Worm (Caenorhabditis elegans) whole organism, late embryonic: ENCODE data around the gene B0222.11.

Experiments
- C08G9.2 ChIP-seq: sonication (generic microtip); optimal IDR thresholded peaks from 2 replicates; lab custom pipeline; 2016; ENCODE audit warnings: mild to moderate bottlenecking, missing genetic modification characterization, moderate library complexity, missing compliant biosample characterization
- C38D4.7 ChIP-seq: fragments of 200-800 bp; sonication (Bioruptor generic); optimal IDR thresholded peaks from 2 replicates; lab custom pipeline; 2018; ENCODE audit warnings: mild to moderate bottlenecking, missing genetic modification characterization, moderate library complexity, missing compliant biosample characterization
- K02D7.2 ChIP-seq: sonication (generic microtip); optimal IDR thresholded peaks from 2 replicates; lab custom pipeline; 2017; ENCODE audit warnings: mild to moderate bottlenecking, missing genetic modification characterization, missing compliant biosample characterization
- T23F11.4 ChIP-seq: fragments of 200-800 bp; sonication (Bioruptor generic); optimal IDR thresholded peaks from 2 replicates; lab custom pipeline; 2018; ENCODE audit warnings: mild to moderate bottlenecking, missing genetic modification characterization, missing compliant biosample characterization
- ahr-1 ChIP-seq: sonication (generic microtip); optimal IDR thresholded peaks from 2 replicates; lab custom pipeline; 2016; ENCODE audit warnings: missing genetic modification characterization, missing compliant biosample characterization
- ceh-18 ChIP-seq: sonication (generic microtip); optimal IDR thresholded peaks from 2 replicates; lab custom pipeline; 2016; ENCODE audit warnings: missing genetic modification characterization, missing compliant biosample characterization
- ceh-22 ChIP-seq: sonication (generic microtip); optimal IDR thresholded peaks from 2 replicates; lab custom pipeline; 2017; ENCODE audit warnings: missing biosample characterization, missing genetic modification characterization
- ceh-45 ChIP-seq: fragments of 200-800 bp; sonication (Bioruptor generic); IDR thresholded peaks from 2 replicates; pipeline ENCODE4 v1.3.6; 2022; ENCODE audit warnings: missing genetic modification reagents, missing genetic modification characterization, missing compliant biosample characterization
- ceh-48 ChIP-seq: sonication (generic microtip); optimal IDR thresholded peaks from 2 replicates; lab custom pipeline; 2016; ENCODE audit warnings: missing genetic modification characterization, inconsistent platforms, missing compliant biosample characterization
- ceh-6 ChIP-seq: fragments of 200-800 bp; sonication (Bioruptor generic); optimal IDR thresholded peaks from 2 replicates; lab custom pipeline; 2018; ENCODE audit warnings: mild to moderate bottlenecking, missing genetic modification characterization, missing compliant biosample characterization
- ceh-9 ChIP-seq: sonication (generic microtip); optimal IDR thresholded peaks from 2 replicates; lab custom pipeline; 2016; ENCODE audit warnings: mild to moderate bottlenecking, missing genetic modification characterization, inconsistent platforms, missing compliant biosample characterization
- dmd-4 ChIP-seq: sonication (generic microtip); optimal IDR thresholded peaks from 2 replicates; lab custom pipeline; 2016; ENCODE audit warnings: borderline replicate concordance, missing genetic modification characterization, missing compliant biosample characterization
- elt-2 ChIP-seq: sonication (generic microtip); optimal IDR thresholded peaks from 2 replicates; lab custom pipeline; 2016; ENCODE audit warnings: missing genetic modification reagents, missing genetic modification characterization, missing compliant biosample characterization
- elt-4 ChIP-seq: sonication (generic microtip); optimal IDR thresholded peaks from 2 replicates; lab custom pipeline; 2016; ENCODE audit warnings: missing genetic modification characterization, missing compliant biosample characterization
- ets-4 ChIP-seq: sonication (generic microtip); optimal IDR thresholded peaks from 2 replicates; lab custom pipeline; 2016; ENCODE audit warnings: missing genetic modification characterization, missing compliant biosample characterization
- eyg-1 ChIP-seq: sonication (generic microtip); optimal IDR thresholded peaks from 2 replicates; lab custom pipeline; 2016; ENCODE audit warnings: missing genotype, missing genetic modification characterization, missing compliant biosample characterization
- gmeb-2 ChIP-seq: sonication (generic microtip); optimal IDR thresholded peaks from 2 replicates; lab custom pipeline; 2016; ENCODE audit warnings: missing genetic modification characterization, inconsistent platforms, missing compliant biosample characterization
- hlh-13 ChIP-seq: fragments of 200-800 bp; sonication (Bioruptor generic); optimal IDR thresholded peaks from 2 replicates; lab custom pipeline; 2018; ENCODE audit warnings: mild to moderate bottlenecking, missing genetic modification characterization, missing compliant biosample characterization
- hlh-30 ChIP-seq: sonication (generic microtip); optimal IDR thresholded peaks from 2 replicates; lab custom pipeline; 2017; ENCODE audit warnings: antibody characterized with exemption, missing genetic modification characterization, missing compliant biosample characterization; ENCODE audit not compliant: insufficient read depth
- lim-6 ChIP-seq: sonication (generic microtip); optimal IDR thresholded peaks from 2 replicates; lab custom pipeline; 2016; ENCODE audit warnings: missing genetic modification characterization, missing compliant biosample characterization
- madf-2 ChIP-seq: sonication (generic microtip); optimal IDR thresholded peaks from 2 replicates; lab custom pipeline; 2017; ENCODE audit warnings: missing genetic modification characterization, missing compliant biosample characterization
- mec-3 ChIP-seq: sonication (generic microtip); optimal IDR thresholded peaks from 2 replicates; lab custom pipeline; 2016; ENCODE audit warnings: borderline replicate concordance, missing genetic modification characterization, missing compliant biosample characterization
- nfya-1 ChIP-seq: sonication (generic microtip); optimal IDR thresholded peaks from 2 replicates; lab custom pipeline; 2017; ENCODE audit warnings: missing genetic modification characterization, mild to moderate bottlenecking, missing compliant biosample characterization, antibody characterized with exemption, moderate library complexity
- odd-2 ChIP-seq: sonication (generic microtip); optimal IDR thresholded peaks from 2 replicates; lab custom pipeline; 2017; ENCODE audit warnings: antibody characterized with exemption, mild to moderate bottlenecking, missing genetic modification characterization, missing compliant biosample characterization
- pag-3 ChIP-seq: sonication (generic microtip); optimal IDR thresholded peaks from 2 replicates; lab custom pipeline; 2016; ENCODE audit warnings: missing compliant biosample characterization, missing genetic modification characterization, borderline replicate concordance
- pat-9 ChIP-seq: fragments of 200-800 bp; sonication (Bioruptor generic); optimal IDR thresholded peaks from 2 replicates; lab custom pipeline; 2018; ENCODE audit warnings: mild to moderate bottlenecking, missing genetic modification characterization, moderate library complexity, missing compliant biosample characterization
- pax-1 ChIP-seq: fragments of 150-350 bp; optimal IDR thresholded peaks from 2 replicates; lab custom pipeline; 2014; ENCODE audit warnings: missing biosample characterization, missing genetic modification characterization
- pha-2 ChIP-seq: sonication (generic microtip); optimal IDR thresholded peaks from 2 replicates; lab custom pipeline; 2017; ENCODE audit warnings: mild to moderate bottlenecking, missing genetic modification characterization, missing compliant biosample characterization
- rnt-1 ChIP-seq: sonication (generic microtip); optimal IDR thresholded peaks from 2 replicates; lab custom pipeline; 2016; ENCODE audit warnings: missing genetic modification characterization, missing compliant biosample characterization
- sox-2 ChIP-seq: fragments of 200-800 bp; sonication (Bioruptor generic); IDR thresholded peaks from 2 replicates; pipeline ENCODE4 v1.3.6; 2022; ENCODE audit warnings: missing genetic modification reagents, missing genetic modification characterization, missing compliant biosample characterization
- sox-4 ChIP-seq: sonication (generic microtip); optimal IDR thresholded peaks from 2 replicates; lab custom pipeline; 2017; ENCODE audit warnings: mild to moderate bottlenecking, missing genetic modification characterization, inconsistent platforms, missing compliant biosample characterization
- syd-9 ChIP-seq: sonication (generic microtip); optimal IDR thresholded peaks from 2 replicates; lab custom pipeline; 2016; ENCODE audit warnings: mild to moderate bottlenecking, missing genetic modification characterization, moderate library complexity, missing compliant biosample characterization
- tbx-2 ChIP-seq: sonication (generic microtip); optimal IDR thresholded peaks from 2 replicates; lab custom pipeline; 2016; ENCODE audit warnings: missing genetic modification characterization, missing compliant biosample characterization
- tbx-7 ChIP-seq: sonication (generic microtip); optimal IDR thresholded peaks from 2 replicates; lab custom pipeline; 2016; ENCODE audit warnings: missing genotype, missing genetic modification characterization, missing compliant biosample characterization
- unc-3 ChIP-seq, 2 experiments: fragments of 200-800 bp in 1 of 2; sonication (Bioruptor generic) in 1 of 2; sonication (generic microtip) in 1 of 2; conservative IDR thresholded peaks in 1 of 2; optimal IDR thresholded peaks in 1 of 2; 2 replicates each; pipeline versions ENCODE4 v1.3.6 to Lab custom; 2016 to 2022; ENCODE audit warnings: missing compliant biosample characterization in 2 of 2, missing genetic modification characterization in 2 of 2, missing genetic modification reagents in 1 of 2
- unc-42 ChIP-seq: sonication (generic microtip); optimal IDR thresholded peaks from 2 replicates; lab custom pipeline; 2016; ENCODE audit warnings: missing genotype, missing genetic modification characterization, missing compliant biosample characterization
- unc-55 ChIP-seq: sonication (generic microtip); optimal IDR thresholded peaks from 2 replicates; lab custom pipeline; 2017; ENCODE audit warnings: missing biosample characterization, missing genetic modification reagents, missing genetic modification characterization
- zip-5 ChIP-seq: sonication (generic microtip); optimal IDR thresholded peaks from 2 replicates; lab custom pipeline; 2016; ENCODE audit warnings: missing genetic modification characterization, missing compliant biosample characterization
- ztf-16 ChIP-seq: sonication (generic microtip); optimal IDR thresholded peaks from 2 replicates; lab custom pipeline; 2017; ENCODE audit warnings: missing genetic modification characterization, missing compliant biosample characterization

B0222.11 gene

DNA sequence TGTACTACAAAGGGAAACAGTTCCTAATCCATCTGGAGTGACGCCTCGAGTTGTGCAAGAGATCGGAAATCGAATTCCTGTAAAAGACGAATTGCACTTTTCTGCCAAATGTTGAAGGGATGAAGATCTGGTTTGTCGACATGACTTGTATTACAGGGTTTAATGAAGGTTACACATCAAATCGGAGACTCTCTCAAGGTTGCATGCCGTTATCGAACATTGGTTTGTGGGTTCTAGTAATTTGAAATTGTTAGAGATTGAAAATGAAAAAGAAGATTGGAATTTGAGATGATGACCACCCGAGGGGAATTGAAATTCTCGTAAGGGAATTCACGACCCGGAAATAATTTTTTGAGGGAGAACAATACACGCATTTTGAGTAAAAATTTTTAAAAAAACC lies 1.7 kb downstream of the B0222.11 start:
- TF ChIP-seq ets-4 (no peak), elt-4 (tag; lab: Kevin White, UChicago) (no peak), syd-9 (tag; lab: Kevin White, UChicago) (no peak), ceh-22 (tag; lab: Kevin White, UChicago) (no peak), eyg-1 (tag; lab: Kevin White, UChicago) (no peak), sox-4 (no peak), pat-9 (tag; lab: Kevin White, UChicago) (no peak), pax-1 (tag; lab: Kevin White, UChicago) (no peak), rnt-1 (tag; lab: Kevin White, UChicago) (no peak), pha-2 (tag; lab: Kevin White, UChicago) (no peak), ceh-6 (GFP tag; lab: Kevin White, UChicago) (no peak), ceh-18 (no peak), unc-42 (no peak), unc-3 (GFP tag; conservative IDR thresholded peaks at IDR 0.05; lab: Robert Waterston, UW) (no peak), unc-3 (tag; optimal IDR thresholded peaks at IDR 0.05; lab: Kevin White, UChicago) (no peak), nfya-1 (tag; lab: Kevin White, UChicago) (no peak)

DNA sequence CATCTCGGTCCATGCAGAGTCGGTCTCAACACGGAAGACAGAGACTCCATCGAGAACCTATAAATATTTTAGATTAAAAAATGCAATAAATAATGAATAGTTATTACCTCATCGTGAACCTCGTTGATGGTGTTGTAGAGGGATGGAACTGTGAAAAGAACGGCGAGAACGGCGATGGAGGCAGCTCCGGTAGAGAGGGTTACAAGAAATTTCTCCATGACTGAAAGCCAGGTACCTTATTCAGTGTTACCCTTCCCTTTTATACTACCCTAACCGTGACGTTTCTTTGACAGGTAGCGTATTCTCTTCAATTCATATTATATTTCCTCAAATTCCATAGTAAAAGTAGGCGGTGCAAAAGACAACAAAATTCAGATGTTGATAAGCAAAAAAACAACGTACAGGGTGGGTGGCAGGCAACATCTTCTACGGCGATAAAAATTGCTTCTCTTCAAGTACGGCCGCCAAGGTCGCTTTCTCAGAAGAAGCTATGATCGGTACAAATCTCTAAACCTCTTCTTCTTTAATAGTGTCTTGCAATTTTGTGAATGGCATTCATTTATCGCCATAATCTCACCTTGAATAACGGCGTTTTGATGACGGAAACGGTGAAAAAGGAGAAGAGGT lies 2.8 kb downstream of the B0222.11 start, which contains the start of gene col-10:
TSS of gene col-10 (minus strand) at position 235 of the 627 bp plus-strand sequence.
- no peak for TF ChIP-seq unc-42
- TF ChIP-seq ceh-9 (tag; lab: Kevin White, UChicago), result no peak
- no peak for TF ChIP-seq pha-2 (tag; lab: Kevin White, UChicago)
- TF ChIP-seq sox-2, result no peak
- no peak for TF ChIP-seq hlh-30 (tag; lab: Kevin White, UChicago)
- TF ChIP-seq C38D4.7, result no peak
- no peak for TF ChIP-seq dmd-4
- no peak for TF ChIP-seq K02D7.2 (tag; lab: Kevin White, UChicago)
- TF ChIP-seq, all 69 proteins: peak for 0

DNA sequence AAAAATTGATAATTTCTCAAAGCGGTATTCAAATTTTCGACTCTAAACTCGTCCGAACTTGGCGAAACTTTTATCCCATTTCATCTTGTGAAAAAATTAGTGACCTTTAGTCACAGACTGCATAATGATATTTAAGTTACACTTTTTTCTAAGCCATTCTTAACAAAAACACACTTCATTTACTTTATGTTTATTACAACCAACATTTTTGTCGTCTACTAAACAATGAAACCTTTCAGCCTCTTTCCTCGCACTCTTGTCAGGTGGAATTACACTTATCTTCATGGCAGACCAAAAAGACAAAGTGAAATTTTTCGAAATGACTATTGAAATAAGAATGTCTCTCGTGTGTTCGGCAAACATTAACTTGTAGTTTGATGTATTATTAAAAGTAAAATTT lies 4.1 kb downstream of the B0222.11 start:
- TF ChIP-seq tbx-7 (tag; lab: Kevin White, UChicago) (no peak), tbx-2 (tag; lab: Kevin White, UChicago) (no peak), elt-2 (no peak), ceh-48 (tag; lab: Kevin White, UChicago) (no peak), ceh-6 (GFP tag; lab: Kevin White, UChicago) (no peak), elt-4 (tag; lab: Kevin White, UChicago) (no peak), syd-9 (tag; lab: Kevin White, UChicago) (no peak), K02D7.2 (tag; lab: Kevin White, UChicago) (no peak), odd-2 (no peak), C08G9.2 (no peak), unc-55 (GFP tag; lab: Kevin White, UChicago) (no peak), pag-3 (tag; lab: Kevin White, UChicago) (no peak), mec-3 (tag; lab: Kevin White, UChicago) (no peak), madf-2 (no peak), unc-3 (GFP tag; conservative IDR thresholded peaks at IDR 0.05; lab: Robert Waterston, UW) (no peak), unc-3 (tag; optimal IDR thresholded peaks at IDR 0.05; lab: Kevin White, UChicago) (no peak), nfya-1 (tag; lab: Kevin White, UChicago) (no peak), ceh-45 (no peak), ahr-1 (tag; lab: Kevin White, UChicago) (no peak)

DNA sequence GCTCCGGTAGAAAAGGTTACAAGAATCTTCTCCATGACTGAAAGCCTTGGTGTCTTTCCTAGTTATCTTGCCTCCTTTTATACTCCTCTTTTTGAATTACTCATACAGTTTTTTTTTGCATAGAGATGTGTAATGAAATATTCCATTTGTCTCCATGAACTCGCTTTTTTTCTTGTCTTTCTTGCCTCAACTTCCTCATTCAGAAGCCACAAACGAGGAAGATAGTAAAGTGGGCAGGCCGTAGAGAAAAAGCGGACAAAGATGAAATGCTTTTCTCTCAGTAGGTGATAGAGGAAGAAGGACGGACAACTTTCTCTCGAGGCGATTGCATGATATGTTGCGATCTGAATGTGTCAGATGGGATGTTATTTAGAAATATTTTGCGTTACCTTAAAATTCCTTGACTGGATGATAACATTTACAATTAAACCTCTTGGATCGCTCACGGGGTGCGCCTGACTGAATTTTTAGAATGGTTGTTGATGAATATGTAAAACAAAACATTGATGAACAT lies 5.0 kb downstream of the B0222.11 start, which contains the start of gene col-145:
TSS of gene col-145 (minus strand) at position 51 of the 514 bp plus-strand sequence.
- no peak for TF ChIP-seq pax-1 (tag; lab: Kevin White, UChicago)
- no peak for TF ChIP-seq lim-6 (tag; lab: Kevin White, UChicago)
- no peak for TF ChIP-seq T23F11.4 (GFP tag; lab: Kevin White, UChicago)
- TF ChIP-seq gmeb-2 (tag; lab: Kevin White, UChicago), result no peak
- TF ChIP-seq zip-5 (tag; lab: Kevin White, UChicago), result no peak
- TF ChIP-seq C08G9.2, result no peak
- TF ChIP-seq ztf-16 (tag; lab: Kevin White, UChicago), result no peak
- TF ChIP-seq unc-42, result no peak
- TF ChIP-seq hlh-13 (GFP tag; lab: Kevin White, UChicago), result no peak
